Fruit fly (Drosophila melanogaster): ENCODE data around the gene Nup205.

Gene Nup205

DNA sequence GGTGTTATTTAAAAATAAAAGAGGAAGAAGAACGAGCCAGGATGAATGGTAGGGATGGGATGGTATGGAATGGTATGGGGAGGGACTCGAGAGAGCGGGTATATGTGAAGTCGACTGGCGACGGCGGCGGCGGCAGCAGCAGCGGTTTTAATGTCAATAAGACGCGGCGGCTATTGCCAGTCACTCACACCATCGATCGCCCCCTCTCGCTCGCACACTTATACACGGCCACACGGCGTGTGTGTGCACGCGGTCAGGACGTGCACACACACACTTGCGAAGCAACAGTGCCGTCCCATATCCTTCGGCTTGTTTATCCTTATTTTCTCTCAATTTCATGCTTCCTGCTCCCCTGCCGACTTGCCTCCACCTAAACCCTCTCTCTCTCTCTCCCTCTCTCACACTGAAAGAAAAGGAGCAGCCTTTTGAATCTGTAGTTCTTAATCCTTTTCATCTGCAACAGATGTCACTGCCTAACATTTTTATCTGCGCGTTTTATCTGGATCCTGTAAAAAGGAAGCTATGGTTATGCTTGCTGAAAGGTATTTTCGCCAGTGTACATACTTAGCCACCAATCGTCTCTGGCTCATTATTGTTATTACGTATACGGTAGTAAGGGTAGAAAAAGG is 37.2 kb downstream of the Nup205 start:
- TF ChIP-seq Crg-1 (GFP tag; optimal IDR thresholded peaks at IDR 0.05) (no peak), Mnt (GFP tag; optimal IDR thresholded peaks at IDR 0.05) (no peak), pad (GFP tag; optimal IDR thresholded peaks at IDR 0.05) (no peak), CG7101 (tag; optimal IDR thresholded peaks at IDR 0.05) (peak; percentile 43), CG12768 (GFP tag; optimal IDR thresholded peaks at IDR 0.05) (no peak), toe (GFP tag; optimal IDR thresholded peaks at IDR 0.05) (peak; percentile 9), Hr96 (GFP tag; optimal IDR thresholded peaks at IDR 0.05) (no peak), CG11617 (GFP tag; optimal IDR thresholded peaks at IDR 0.05) (no peak), CG1620 (GFP tag; optimal IDR thresholded peaks at IDR 0.05) (no peak), CG14711 (tag; optimal IDR thresholded peaks at IDR 0.05) (peak; percentile 12), CG5204 (GFP tag; optimal IDR thresholded peaks at IDR 0.05) (peak; percentile 48), cic (GFP tag; optimal IDR thresholded peaks at IDR 0.05) (no peak), Clk (GFP tag; optimal IDR thresholded peaks at IDR 0.05) (no peak), tj (GFP tag; optimal IDR thresholded peaks at IDR 0.05) (no peak), cnc (optimal IDR thresholded peaks at IDR 0.05) (no peak), bab1 (GFP tag; optimal IDR thresholded peaks at IDR 0.05) (no peak), kay (GFP tag; ENCODE audit: borderline replicate concordance) (no peak), ovo (GFP tag; optimal IDR thresholded peaks at IDR 0.05) (no peak), CG7045 (GFP tag; optimal IDR thresholded peaks at IDR 0.05) (peak; percentile 22), CG33017 (tag; optimal IDR thresholded peaks at IDR 0.05) (peak; percentile 15)

DNA sequence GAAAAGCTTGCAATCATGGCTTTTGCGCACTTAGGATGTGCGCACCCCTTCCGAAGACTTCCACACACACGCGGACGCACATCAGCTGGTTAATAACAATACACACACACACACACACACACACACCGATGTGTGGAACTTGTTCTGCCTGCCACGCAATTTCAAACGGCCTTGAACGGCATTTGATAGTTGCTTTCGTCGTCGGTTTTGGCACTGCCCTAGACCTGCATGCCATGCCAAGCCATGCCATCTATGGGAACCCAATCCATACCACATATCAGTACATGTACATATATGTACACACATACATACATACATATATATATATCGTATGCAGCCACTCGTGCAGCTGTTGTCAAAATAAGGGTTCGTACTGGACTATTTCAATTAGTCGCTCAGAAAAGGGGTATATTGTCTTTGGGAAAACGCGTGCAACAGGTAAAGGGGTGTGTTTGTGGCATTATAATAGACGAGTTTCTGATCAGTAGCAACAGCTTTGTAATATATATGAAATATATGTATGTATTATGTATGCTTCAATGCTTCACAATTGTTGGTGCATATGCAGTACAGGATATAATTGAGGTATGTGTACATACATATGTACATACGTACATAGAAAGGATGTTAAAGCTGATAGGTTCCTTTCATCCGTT is 38.1 kb downstream of the Nup205 start, which contains the start of gene amn:
TSS of gene amn (minus strand) at position 51 of the 656 bp plus-strand sequence.
- TF ChIP-seq CG14711 (tag; optimal IDR thresholded peaks at IDR 0.05) (no peak), Hr96 (GFP tag; optimal IDR thresholded peaks at IDR 0.05) (no peak), CG1620 (GFP tag; optimal IDR thresholded peaks at IDR 0.05) (no peak), CG5204 (GFP tag; optimal IDR thresholded peaks at IDR 0.05) (no peak), CG11617 (GFP tag; optimal IDR thresholded peaks at IDR 0.05) (no peak), tj (GFP tag; optimal IDR thresholded peaks at IDR 0.05) (no peak), Clk (GFP tag; optimal IDR thresholded peaks at IDR 0.05) (no peak), pad (GFP tag; optimal IDR thresholded peaks at IDR 0.05) (no peak), CG7045 (GFP tag; optimal IDR thresholded peaks at IDR 0.05) (no peak), CG12768 (GFP tag; optimal IDR thresholded peaks at IDR 0.05) (no peak), toe (GFP tag; optimal IDR thresholded peaks at IDR 0.05) (no peak), cic (GFP tag; optimal IDR thresholded peaks at IDR 0.05) (no peak), Crg-1 (GFP tag; optimal IDR thresholded peaks at IDR 0.05) (no peak), cnc (optimal IDR thresholded peaks at IDR 0.05) (no peak)

DNA sequence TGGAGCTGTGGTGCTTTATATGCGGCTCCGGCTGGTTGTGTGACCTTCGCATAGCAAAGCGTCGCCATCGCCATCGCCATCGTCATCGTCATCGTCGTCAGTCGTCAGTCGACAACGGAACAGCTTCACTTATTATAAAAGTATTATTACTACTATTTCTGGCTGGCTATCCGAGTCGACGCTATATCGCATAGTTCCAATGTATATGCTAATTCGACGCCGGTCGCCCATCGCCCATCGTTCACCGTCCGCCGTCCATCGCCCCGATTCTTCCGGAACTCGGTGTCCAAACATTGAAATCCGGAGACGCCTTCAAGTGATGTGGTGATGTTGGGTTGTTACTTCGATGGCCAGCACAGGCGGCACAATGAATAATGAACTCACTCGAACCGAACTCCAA is 40.1 kb downstream of the Nup205 start:
- TF ChIP-seq ovo (GFP tag; optimal IDR thresholded peaks at IDR 0.05) (no peak), CG7101 (tag; optimal IDR thresholded peaks at IDR 0.05) (no peak), CG12768 (GFP tag; optimal IDR thresholded peaks at IDR 0.05) (no peak), cic (GFP tag; optimal IDR thresholded peaks at IDR 0.05) (no peak), cnc (optimal IDR thresholded peaks at IDR 0.05) (no peak), tj (GFP tag; optimal IDR thresholded peaks at IDR 0.05) (no peak), CG5204 (GFP tag; optimal IDR thresholded peaks at IDR 0.05) (no peak), Mnt (GFP tag; optimal IDR thresholded peaks at IDR 0.05) (no peak), CG33017 (tag; optimal IDR thresholded peaks at IDR 0.05) (no peak), Clk (GFP tag; optimal IDR thresholded peaks at IDR 0.05) (no peak), CG1620 (GFP tag; optimal IDR thresholded peaks at IDR 0.05) (no peak), CG11617 (GFP tag; optimal IDR thresholded peaks at IDR 0.05) (no peak), pad (GFP tag; optimal IDR thresholded peaks at IDR 0.05) (no peak), CG14711 (tag; optimal IDR thresholded peaks at IDR 0.05) (no peak), kay (GFP tag; ENCODE audit: borderline replicate concordance) (no peak)

DNA sequence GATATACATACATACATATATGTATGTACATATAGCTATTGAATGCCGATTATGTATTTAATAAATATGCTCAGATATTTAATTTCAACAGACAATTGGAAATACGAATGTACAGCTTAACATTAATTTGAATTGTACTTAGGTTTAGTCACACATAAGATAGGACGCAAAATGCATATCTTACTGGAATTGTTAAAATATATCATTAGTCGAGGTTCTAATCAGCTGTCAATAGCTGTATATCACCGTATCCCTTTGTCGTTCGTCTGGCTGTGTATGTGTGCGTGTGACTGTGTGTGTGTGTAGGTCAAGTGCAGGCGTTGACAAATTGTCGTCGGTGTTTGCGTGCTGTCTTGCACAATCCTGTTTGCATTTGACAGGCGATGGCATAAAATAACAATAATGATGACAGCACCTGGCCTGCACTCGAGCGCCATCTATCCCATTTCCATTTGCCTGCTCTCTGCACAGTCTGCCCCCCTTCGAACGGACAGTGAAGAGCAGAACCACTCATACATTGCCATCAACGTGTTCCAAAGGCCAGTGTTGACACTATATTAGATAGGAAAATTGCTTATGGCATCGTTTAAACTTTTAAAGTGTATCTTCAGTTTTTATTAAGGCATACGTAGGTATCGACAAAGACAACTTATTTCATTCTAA is 45.4 kb downstream of the Nup205 start:
- TF ChIP-seq ovo (GFP tag; optimal IDR thresholded peaks at IDR 0.05) (no peak), tj (GFP tag; optimal IDR thresholded peaks at IDR 0.05) (peak; percentile 13), Hr96 (GFP tag; optimal IDR thresholded peaks at IDR 0.05) (peak; percentile 13), kay (GFP tag; ENCODE audit: borderline replicate concordance) (peak; percentile 16)

DNA sequence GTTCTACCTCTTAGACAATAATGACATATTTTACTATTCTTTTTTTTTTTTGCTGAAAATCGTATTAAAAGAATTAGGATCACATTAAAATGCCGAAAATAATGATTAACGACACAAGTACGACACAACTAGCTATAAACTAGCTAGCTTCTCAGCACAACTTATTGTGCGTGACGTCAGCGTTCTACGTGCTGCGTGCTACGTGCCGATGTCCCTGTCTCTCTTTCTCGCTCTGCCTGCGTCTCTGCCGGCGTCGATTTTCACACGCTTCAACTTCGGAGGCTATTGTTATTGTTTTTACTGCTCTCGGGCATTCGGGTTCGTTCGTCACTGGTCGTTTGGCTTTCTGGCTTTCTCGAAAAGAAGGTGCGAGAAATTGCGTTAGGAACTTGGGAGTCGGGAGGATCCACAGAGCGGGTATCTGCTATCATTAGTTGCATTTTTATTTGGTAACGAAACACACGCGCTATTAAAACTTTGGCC is 46.0 kb downstream of the Nup205 start:
- TF ChIP-seq pad (GFP tag; optimal IDR thresholded peaks at IDR 0.05) (no peak), Crg-1 (GFP tag; optimal IDR thresholded peaks at IDR 0.05) (no peak), CG12768 (GFP tag; optimal IDR thresholded peaks at IDR 0.05) (no peak), CG11617 (GFP tag; optimal IDR thresholded peaks at IDR 0.05) (no peak), CG7101 (tag; optimal IDR thresholded peaks at IDR 0.05) (no peak), toe (GFP tag; optimal IDR thresholded peaks at IDR 0.05) (no peak), CG1620 (GFP tag; optimal IDR thresholded peaks at IDR 0.05) (no peak), Clk (GFP tag; optimal IDR thresholded peaks at IDR 0.05) (no peak), CG14711 (tag; optimal IDR thresholded peaks at IDR 0.05) (no peak), CG7045 (GFP tag; optimal IDR thresholded peaks at IDR 0.05) (no peak), cic (GFP tag; optimal IDR thresholded peaks at IDR 0.05) (no peak)

DNA sequence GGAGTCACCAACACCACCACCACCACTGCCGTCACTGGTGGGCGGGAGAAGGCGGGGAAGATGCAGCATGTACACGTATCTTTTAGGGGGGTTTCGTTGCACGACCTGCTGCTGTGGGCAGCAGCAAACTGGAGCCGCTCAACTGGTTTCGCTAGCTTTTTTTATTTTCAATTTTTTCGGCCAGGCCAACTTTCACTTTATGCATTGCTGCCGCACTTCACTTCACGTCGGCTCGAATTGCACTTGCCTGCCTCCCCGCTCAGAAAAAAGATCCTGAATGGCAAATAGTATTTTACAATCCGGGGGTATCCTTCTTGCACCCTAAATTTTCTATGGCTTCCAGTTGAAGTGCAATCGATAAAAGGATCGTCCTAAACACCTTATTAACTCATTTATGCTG is 48.0 kb downstream of the Nup205 start:
- TF ChIP-seq tj (GFP tag; optimal IDR thresholded peaks at IDR 0.05): no peak
- no peak for TF ChIP-seq pad (GFP tag; optimal IDR thresholded peaks at IDR 0.05)
- TF ChIP-seq CG33017 (tag; optimal IDR thresholded peaks at IDR 0.05): no peak
- TF ChIP-seq toe (GFP tag; optimal IDR thresholded peaks at IDR 0.05): no peak
- TF ChIP-seq kay (GFP tag; ENCODE audit: borderline replicate concordance): no peak
- no peak for TF ChIP-seq Hr96 (GFP tag; optimal IDR thresholded peaks at IDR 0.05)
- TF ChIP-seq cic (GFP tag; optimal IDR thresholded peaks at IDR 0.05): no peak
- TF ChIP-seq CG5204 (GFP tag; optimal IDR thresholded peaks at IDR 0.05): no peak
- no peak for TF ChIP-seq Clk (GFP tag; optimal IDR thresholded peaks at IDR 0.05)
- no peak for TF ChIP-seq CG12768 (GFP tag; optimal IDR thresholded peaks at IDR 0.05)
- no peak for TF ChIP-seq CG7045 (GFP tag; optimal IDR thresholded peaks at IDR 0.05)
- no peak for TF ChIP-seq ovo (GFP tag; optimal IDR thresholded peaks at IDR 0.05)
- no peak for TF ChIP-seq CG14711 (tag; optimal IDR thresholded peaks at IDR 0.05)
- no peak for TF ChIP-seq bab1 (GFP tag; optimal IDR thresholded peaks at IDR 0.05)
- no peak for TF ChIP-seq Mnt (GFP tag; optimal IDR thresholded peaks at IDR 0.05)
- TF ChIP-seq cnc (optimal IDR thresholded peaks at IDR 0.05): no peak
- no peak for TF ChIP-seq CG11617 (GFP tag; optimal IDR thresholded peaks at IDR 0.05)
- TF ChIP-seq CG7101 (tag; optimal IDR thresholded peaks at IDR 0.05): no peak

All from whole organism, adult.